In the genomic region with DNA sequence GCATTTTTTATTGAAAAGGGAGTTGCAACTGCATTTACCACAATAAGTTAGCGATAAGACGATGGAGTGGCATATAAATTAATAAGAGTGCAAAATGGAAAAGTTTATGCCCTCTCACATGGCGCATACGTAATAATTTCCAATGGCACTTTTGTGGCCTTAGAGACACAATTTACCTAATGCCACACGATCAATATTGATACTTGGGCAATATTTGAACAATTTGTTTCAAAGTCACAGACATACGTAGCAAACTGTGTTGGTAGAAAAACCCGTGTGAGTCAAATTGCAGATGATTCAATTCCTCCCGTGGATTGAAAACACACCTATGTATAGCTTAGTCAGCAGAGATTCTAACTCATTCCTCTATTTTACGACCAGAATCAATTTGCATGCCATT, we compare ENCODE assay signal across 1 fruit fly cellular context.
TF ChIP-seq lines count a peak whose summit lies in the region.

No protein-coding gene starts in this region.

TF ChIP-seq in whole organism, embryonic, 481 proteins besides CTCF, POLR2A, EP300 and RAD21 (continued from another document):
- TF ChIP-seq Opbp (GFP tag; IDR thresholded peaks at IDR 0.05; lab: Robert Waterston, UW; ENCODE audit: partially characterized antibody) (no peak), cg (GFP tag; optimal IDR thresholded peaks at IDR 0.05; lab: Kevin White, UChicago) (no peak), NfI (GFP tag; optimal IDR thresholded peaks at IDR 0.05; lab: Kevin White, UChicago) (peak; percentile 34), oc (tag; optimal IDR thresholded peaks at IDR 0.05; lab: Kevin White, UChicago) (no peak), ham (GFP tag; IDR thresholded peaks at IDR 0.05; lab: Robert Waterston, UW) (no peak), CG17912 (GFP tag; optimal IDR thresholded peaks at IDR 0.05; lab: Kevin White, UChicago) (peak; percentile 18), CG7928 (GFP tag; optimal IDR thresholded peaks at IDR 0.05; lab: Kevin White, UChicago) (no peak), CG1603 (tag; optimal IDR thresholded peaks at IDR 0.05; lab: Kevin White, UChicago) (peak; percentile 27), dpn (GFP tag; optimal IDR thresholded peaks at IDR 0.05; lab: Kevin White, UChicago) (no peak), pan (optimal IDR thresholded peaks at IDR 0.05; lab: Kevin White, UChicago) (no peak), pan (GFP tag; optimal IDR thresholded peaks at IDR 0.05 in 1 of 2, IDR thresholded peaks at IDR 0.05 in 1 of 2) (peak in 1 of 2 experiments; percentile 8), wdn (GFP tag; IDR thresholded peaks at IDR 0.05; lab: Robert Waterston, UW) (no peak), MTF-1 (GFP tag; optimal IDR thresholded peaks at IDR 0.05; lab: Kevin White, UChicago; ENCODE audit: borderline replicate concordance) (peak; percentile 58), dati (GFP tag; IDR thresholded peaks at IDR 0.05; lab: Robert Waterston, UW) (no peak), CG10654 (GFP tag; optimal IDR thresholded peaks at IDR 0.05; lab: Kevin White, UChicago) (no peak), CG8359 (GFP tag; optimal IDR thresholded peaks at IDR 0.05; lab: Kevin White, UChicago; ENCODE audit: borderline replicate concordance) (no peak), CG34376 (GFP tag; optimal IDR thresholded peaks at IDR 0.05; lab: Kevin White, UChicago) (no peak), CG2678 (tag; optimal IDR thresholded peaks at IDR 0.05; lab: Kevin White, UChicago) (peak; percentile 59), nau (GFP tag; optimal IDR thresholded peaks at IDR 0.05; lab: Kevin White, UChicago) (peak; percentile 40), CG31441 (GFP tag; IDR thresholded peaks at IDR 0.05; lab: Robert Waterston, UW) (0 out of 2 replicates have a peak, but pooled peaks have one; percentile 19), eve (GFP tag; optimal IDR thresholded peaks at IDR 0.05; lab: Kevin White, UChicago) (peak in 1 of 2 experiments; percentile 9), CG7987 (GFP tag; optimal IDR thresholded peaks at IDR 0.05; lab: Kevin White, UChicago) (peak; percentile 60), NK7.1 (GFP tag; optimal IDR thresholded peaks at IDR 0.05; lab: Kevin White, UChicago) (no peak), mirr (GFP tag; optimal IDR thresholded peaks at IDR 0.05; lab: Kevin White, UChicago) (peak; percentile 37), bbx (GFP tag; IDR thresholded peaks at IDR 0.05; lab: Robert Waterston, UW; ENCODE audit: partially characterized antibody) (no peak), CG2116 (GFP tag; optimal IDR thresholded peaks at IDR 0.05; lab: Kevin White, UChicago) (no peak), slbo (GFP tag; IDR thresholded peaks at IDR 0.05; lab: Robert Waterston, UW) (no peak)
TF ChIP-seq in whole organism, embryonic: peak in this region for 80.
